Fruit fly (Drosophila melanogaster): ENCODE measurements around the gene AANATL3.

dm6 chr2L:19987875-19988665, 37.5 kb downstream of the AANATL3 start:
- TF ChIP-seq Myc (optimal IDR thresholded peaks at IDR 0.05) (no peak), insv (optimal IDR thresholded peaks at IDR 0.05) (no peak), Sin3A (optimal IDR thresholded peaks at IDR 0.05) (no peak), h (optimal IDR thresholded peaks at IDR 0.05) (no peak), ttk (optimal IDR thresholded peaks at IDR 0.05) (no peak), psq (optimal IDR thresholded peaks at IDR 0.05) (no peak)

All from Kc167 (cell line).